Worm (Caenorhabditis elegans): ENCODE measurements around the gene ins-17.

DNA sequence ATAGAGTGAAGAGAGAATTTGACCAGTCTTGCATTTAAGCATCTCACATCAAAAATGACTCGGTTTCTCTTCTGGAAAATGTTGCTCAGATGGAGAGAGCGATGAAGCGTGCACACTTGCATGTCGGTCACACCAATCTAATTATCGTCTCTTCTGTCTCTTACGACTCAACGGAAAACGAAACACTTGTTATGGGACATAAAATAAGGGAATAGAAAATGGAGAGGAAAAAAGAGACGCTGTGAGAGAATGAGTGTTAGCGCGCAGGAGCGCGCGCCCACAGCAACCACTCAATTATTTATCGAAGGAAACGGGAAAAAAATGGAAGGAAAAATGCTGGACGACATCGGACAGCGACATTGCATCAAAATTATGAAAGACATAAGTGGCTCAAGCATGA lies 28.4 kb upstream of the ins-17 start:
- no peak for TF ChIP-seq sea-1 (GFP tag; conservative IDR thresholded peaks at IDR 0.05)
- no peak for TF ChIP-seq ets-7 (tag; optimal IDR thresholded peaks at IDR 0.05)
- no peak for TF ChIP-seq B0310.2 (tag; optimal IDR thresholded peaks at IDR 0.05)
- TF ChIP-seq ama-1 (optimal IDR thresholded peaks at IDR 0.05), result no peak
- no peak for TF ChIP-seq tbx-11 (GFP tag; IDR thresholded peaks at IDR 0.05)
- no peak for TF ChIP-seq hnd-1 (tag; optimal IDR thresholded peaks at IDR 0.05)
- no peak for TF ChIP-seq aly-1 (tag; optimal IDR thresholded peaks at IDR 0.05)
- TF ChIP-seq flt-1 (GFP tag; IDR thresholded peaks at IDR 0.05), result no peak
- no peak for TF ChIP-seq hmg-4 (GFP tag; optimal IDR thresholded peaks at IDR 0.05)
- TF ChIP-seq scrt-1 (GFP tag; IDR thresholded peaks at IDR 0.05), result no peak
- TF ChIP-seq tbx-37 (GFP tag; conservative IDR thresholded peaks at IDR 0.05), result no peak
- TF ChIP-seq ceh-36 (tag; optimal IDR thresholded peaks at IDR 0.05), result no peak
- no peak for TF ChIP-seq hmbx-1 (tag; optimal IDR thresholded peaks at IDR 0.05)
- TF ChIP-seq F13C5.2 (tag; optimal IDR thresholded peaks at IDR 0.05), result no peak
